Worm (Caenorhabditis elegans): Measurements from ENCODE around the gene F54F2.9.

ce11 chrIII:8801352-8801863 lies 25.6 kb downstream of the F54F2.9 start:
- TF ChIP-seq unc-62 (GFP tag; optimal IDR thresholded peaks at IDR 0.05) (no peak), jun-1 (tag; optimal IDR thresholded peaks at IDR 0.05) (no peak), pqm-1 (tag; optimal IDR thresholded peaks at IDR 0.05) (no peak), nhr-12 (tag; optimal IDR thresholded peaks at IDR 0.05) (no peak), snpc-4 (tag; optimal IDR thresholded peaks at IDR 0.05) (no peak), nhr-28 (tag; optimal IDR thresholded peaks at IDR 0.05) (no peak), nhr-77 (tag; optimal IDR thresholded peaks at IDR 0.05) (no peak), nhr-23 (tag; optimal IDR thresholded peaks at IDR 0.05) (no peak), elt-3 (tag; optimal IDR thresholded peaks at IDR 0.05) (no peak), fkh-10 (GFP tag; optimal IDR thresholded peaks at IDR 0.05) (no peak), nhr-11 (tag; optimal IDR thresholded peaks at IDR 0.05) (no peak), egl-5 (tag; optimal IDR thresholded peaks at IDR 0.05) (no peak), tbx-2 (tag; optimal IDR thresholded peaks at IDR 0.05) (no peak)

All from whole organism, L3 larva.